Fruit fly (Drosophila melanogaster) S2 (cell line): ENCODE measurements around the gene Trm7-32.

Experiments
- CG8478 ChIP-seq: fragments of >200 bp; optimal IDR thresholded peaks from 2 replicates; lab custom pipeline; 2018
- CTCF ChIP-seq, 2 experiments: fragments of >200 bp; optimal IDR thresholded peaks; 2 replicates each; lab custom pipeline; 2018

DNA sequence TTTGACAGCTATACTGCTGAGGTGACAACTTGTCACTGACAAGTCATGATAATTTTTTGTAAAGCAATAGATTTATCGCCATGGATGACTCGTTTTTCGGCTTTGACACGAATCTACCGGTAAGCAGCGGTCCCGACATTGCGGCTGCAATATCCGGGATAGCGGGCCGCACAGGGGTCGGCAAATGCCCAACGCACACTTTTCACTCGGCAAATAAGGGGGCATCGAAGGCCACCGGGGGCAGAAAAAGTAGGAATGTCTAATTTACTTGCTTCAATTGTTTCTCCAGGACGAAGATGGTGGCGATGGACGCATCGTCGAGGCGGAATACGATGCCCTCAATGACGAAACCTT lies 3.1 kb downstream of the Trm7-32 start:
- TF ChIP-seq CG8478 (no peak), CTCF (optimal IDR thresholded peaks at IDR 0.05; lab: Kevin White, UChicago) (no peak)
